Worm (Caenorhabditis elegans) whole organism, late embryonic: ENCODE results near the gene dpy-13.
A peak's percentile ranks its signal among the peaks of the same experiment; 100 is the strongest.

Experiments used
- C08G9.2 ChIP-seq: sonication (generic microtip); optimal IDR thresholded peaks from 2 replicates; lab custom pipeline; 2016; ENCODE audit warnings: mild to moderate bottlenecking, missing genetic modification characterization, moderate library complexity, missing compliant biosample characterization
- C38D4.7 ChIP-seq: fragments of 200-800 bp; sonication (Bioruptor generic); optimal IDR thresholded peaks from 2 replicates; lab custom pipeline; 2018; ENCODE audit warnings: mild to moderate bottlenecking, missing genetic modification characterization, moderate library complexity, missing compliant biosample characterization
- K02D7.2 ChIP-seq: sonication (generic microtip); optimal IDR thresholded peaks from 2 replicates; lab custom pipeline; 2017; ENCODE audit warnings: mild to moderate bottlenecking, missing genetic modification characterization, missing compliant biosample characterization
- Y22D7AL.16 ChIP-seq: sonication (generic microtip); optimal IDR thresholded peaks from 2 replicates; lab custom pipeline; 2016; ENCODE audit warnings: missing genetic modification characterization, missing compliant biosample characterization
- ama-1 ChIP-seq: fragments of 150-350 bp; optimal IDR thresholded peaks from 2 replicates; lab custom pipeline; 2014
- ceh-14 ChIP-seq: sonication (generic microtip); optimal IDR thresholded peaks from 2 replicates; lab custom pipeline; 2016; ENCODE audit warnings: missing genotype, missing genetic modification characterization, missing compliant biosample characterization
- ceh-18 ChIP-seq: sonication (generic microtip); optimal IDR thresholded peaks from 2 replicates; lab custom pipeline; 2016; ENCODE audit warnings: missing genetic modification characterization, missing compliant biosample characterization
- ceh-22 ChIP-seq: sonication (generic microtip); optimal IDR thresholded peaks from 2 replicates; lab custom pipeline; 2017; ENCODE audit warnings: missing biosample characterization, missing genetic modification characterization
- ceh-30 ChIP-seq: fragments of 150-350 bp; optimal IDR thresholded peaks from 2 replicates; lab custom pipeline; 2014; ENCODE audit warnings: missing biosample characterization, missing genetic modification characterization
- ceh-31 ChIP-seq: sonication (generic microtip); optimal IDR thresholded peaks from 2 replicates; lab custom pipeline; 2016; ENCODE audit warnings: missing genetic modification characterization, missing compliant biosample characterization
- ceh-45 ChIP-seq: fragments of 200-800 bp; sonication (Bioruptor generic); IDR thresholded peaks from 2 replicates; pipeline ENCODE4 v1.3.6; 2022; ENCODE audit warnings: missing genetic modification reagents, missing genetic modification characterization, missing compliant biosample characterization
- che-1 ChIP-seq: sonication (generic microtip); optimal IDR thresholded peaks from 2 replicates; lab custom pipeline; 2016; ENCODE audit warnings: mild to moderate bottlenecking, missing genetic modification characterization, missing compliant biosample characterization
- elt-4 ChIP-seq: sonication (generic microtip); optimal IDR thresholded peaks from 2 replicates; lab custom pipeline; 2016; ENCODE audit warnings: missing genetic modification characterization, missing compliant biosample characterization
- eyg-1 ChIP-seq: sonication (generic microtip); optimal IDR thresholded peaks from 2 replicates; lab custom pipeline; 2016; ENCODE audit warnings: missing genotype, missing genetic modification characterization, missing compliant biosample characterization
- fax-1 ChIP-seq: sonication (generic microtip); optimal IDR thresholded peaks from 2 replicates; lab custom pipeline; 2016; ENCODE audit warnings: missing genotype, missing genetic modification characterization, missing compliant biosample characterization
- fkh-10 ChIP-seq: fragments of 150-350 bp; optimal IDR thresholded peaks from 2 replicates; lab custom pipeline; 2014; ENCODE audit warnings: missing biosample characterization, missing genetic modification reagents, missing genetic modification characterization
- fkh-6 ChIP-seq: sonication (generic microtip); optimal IDR thresholded peaks from 2 replicates; lab custom pipeline; 2016; ENCODE audit warnings: missing genetic modification characterization, missing compliant biosample characterization
- gmeb-2 ChIP-seq: sonication (generic microtip); optimal IDR thresholded peaks from 2 replicates; lab custom pipeline; 2016; ENCODE audit warnings: missing genetic modification characterization, inconsistent platforms, missing compliant biosample characterization
- hlh-13 ChIP-seq: fragments of 200-800 bp; sonication (Bioruptor generic); optimal IDR thresholded peaks from 2 replicates; lab custom pipeline; 2018; ENCODE audit warnings: mild to moderate bottlenecking, missing genetic modification characterization, missing compliant biosample characterization
- hlh-30 ChIP-seq: sonication (generic microtip); optimal IDR thresholded peaks from 2 replicates; lab custom pipeline; 2017; ENCODE audit warnings: antibody characterized with exemption, missing genetic modification characterization, missing compliant biosample characterization; ENCODE audit not compliant: insufficient read depth
- hlh-6 ChIP-seq: sonication (generic microtip); optimal IDR thresholded peaks from 2 replicates; lab custom pipeline; 2016; ENCODE audit warnings: missing genotype, missing genetic modification characterization, missing compliant biosample characterization
- hlh-8 ChIP-seq: sonication (generic microtip); optimal IDR thresholded peaks from 2 replicates; lab custom pipeline; 2016; ENCODE audit warnings: missing genotype, missing genetic modification characterization, missing compliant biosample characterization
- mec-3 ChIP-seq: sonication (generic microtip); optimal IDR thresholded peaks from 2 replicates; lab custom pipeline; 2016; ENCODE audit warnings: borderline replicate concordance, missing genetic modification characterization, missing compliant biosample characterization
- nfya-1 ChIP-seq: sonication (generic microtip); optimal IDR thresholded peaks from 2 replicates; lab custom pipeline; 2017; ENCODE audit warnings: missing genetic modification characterization, mild to moderate bottlenecking, missing compliant biosample characterization, antibody characterized with exemption, moderate library complexity
- nhr-11 ChIP-seq: fragments of 150-350 bp; optimal IDR thresholded peaks from 2 replicates; lab custom pipeline; 2014; ENCODE audit warnings: missing biosample characterization, missing genetic modification characterization
- npax-4 ChIP-seq: sonication (generic microtip); optimal IDR thresholded peaks from 2 replicates; lab custom pipeline; 2016; ENCODE audit warnings: missing genetic modification characterization, missing compliant biosample characterization
- odd-2 ChIP-seq: sonication (generic microtip); optimal IDR thresholded peaks from 2 replicates; lab custom pipeline; 2017; ENCODE audit warnings: antibody characterized with exemption, mild to moderate bottlenecking, missing genetic modification characterization, missing compliant biosample characterization
- pag-3 ChIP-seq: sonication (generic microtip); optimal IDR thresholded peaks from 2 replicates; lab custom pipeline; 2016; ENCODE audit warnings: missing compliant biosample characterization, missing genetic modification characterization, borderline replicate concordance
- pax-1 ChIP-seq: fragments of 150-350 bp; optimal IDR thresholded peaks from 2 replicates; lab custom pipeline; 2014; ENCODE audit warnings: missing biosample characterization, missing genetic modification characterization
- pha-2 ChIP-seq: sonication (generic microtip); optimal IDR thresholded peaks from 2 replicates; lab custom pipeline; 2017; ENCODE audit warnings: mild to moderate bottlenecking, missing genetic modification characterization, missing compliant biosample characterization
- pqm-1 ChIP-seq: sonication (generic microtip); optimal IDR thresholded peaks from 2 replicates; lab custom pipeline; 2016; ENCODE audit warnings: missing genetic modification characterization, missing compliant biosample characterization
- pros-1 ChIP-seq: fragments of 150-350 bp; optimal IDR thresholded peaks from 2 replicates; lab custom pipeline; 2014; ENCODE audit warnings: missing biosample characterization, missing genetic modification reagents, missing genetic modification characterization
- ref-2 ChIP-seq: sonication (generic microtip); optimal IDR thresholded peaks from 2 replicates; lab custom pipeline; 2016; ENCODE audit warnings: missing genetic modification characterization, missing compliant biosample characterization
- rnt-1 ChIP-seq: sonication (generic microtip); optimal IDR thresholded peaks from 2 replicates; lab custom pipeline; 2016; ENCODE audit warnings: missing genetic modification characterization, missing compliant biosample characterization
- tbx-2 ChIP-seq: sonication (generic microtip); optimal IDR thresholded peaks from 2 replicates; lab custom pipeline; 2016; ENCODE audit warnings: missing genetic modification characterization, missing compliant biosample characterization
- tbx-7 ChIP-seq: sonication (generic microtip); optimal IDR thresholded peaks from 2 replicates; lab custom pipeline; 2016; ENCODE audit warnings: missing genotype, missing genetic modification characterization, missing compliant biosample characterization
- ttx-3 ChIP-seq: sonication (generic microtip); optimal IDR thresholded peaks from 2 replicates; lab custom pipeline; 2016; ENCODE audit warnings: missing genetic modification reagents, missing genetic modification characterization, missing compliant biosample characterization
- unc-42 ChIP-seq: sonication (generic microtip); optimal IDR thresholded peaks from 2 replicates; lab custom pipeline; 2016; ENCODE audit warnings: missing genotype, missing genetic modification characterization, missing compliant biosample characterization
- unc-55 ChIP-seq: sonication (generic microtip); optimal IDR thresholded peaks from 2 replicates; lab custom pipeline; 2017; ENCODE audit warnings: missing biosample characterization, missing genetic modification reagents, missing genetic modification characterization
- zip-5 ChIP-seq: sonication (generic microtip); optimal IDR thresholded peaks from 2 replicates; lab custom pipeline; 2016; ENCODE audit warnings: missing genetic modification characterization, missing compliant biosample characterization
- ztf-16 ChIP-seq: sonication (generic microtip); optimal IDR thresholded peaks from 2 replicates; lab custom pipeline; 2017; ENCODE audit warnings: missing genetic modification characterization, missing compliant biosample characterization

The dpy-13 gene

ce11 chrIV:4247770-4248169 is 12.4 kb downstream of the dpy-13 start, which contains the start of gene ama-1:
Gene ama-1, plus strand, starts transcription at chrIV:4248070.
- TF ChIP-seq npax-4 (tag; lab: Kevin White, UChicago): no peak
- peak; percentile 43 for TF ChIP-seq pha-2 (tag; lab: Kevin White, UChicago)

- TF ChIP-seq pha-2 (tag; lab: Kevin White, UChicago) (no peak), npax-4 (tag; lab: Kevin White, UChicago) (no peak), ceh-31 (tag; lab: Kevin White, UChicago) (no peak), gmeb-2 (tag; lab: Kevin White, UChicago) (no peak), hlh-8 (tag; lab: Kevin White, UChicago) (no peak)
Measured at ce11 chrIV:4254989-4255582, 19.7 kb downstream of the dpy-13 start.

- TF ChIP-seq ref-2 (tag; lab: Kevin White, UChicago) (no peak), elt-4 (tag; lab: Kevin White, UChicago) (no peak), ceh-45 (GFP tag; lab: Robert Waterston, UW) (no peak), nhr-11 (no peak), gmeb-2 (tag; lab: Kevin White, UChicago) (no peak), fkh-6 (tag; lab: Kevin White, UChicago) (no peak), hlh-13 (GFP tag; lab: Kevin White, UChicago) (no peak)
Measured at ce11 chrIV:4259433-4259832, 24.0 kb downstream of the dpy-13 start.

ce11 chrIV:4262993-4263392 is 27.6 kb downstream of the dpy-13 start, which contains the start of gene col-33:
Gene col-33, plus strand, starts transcription at chrIV:4263293.
- TF ChIP-seq zip-5 (tag; lab: Kevin White, UChicago) (no peak), ceh-30 (tag; lab: Kevin White, UChicago) (no peak), ceh-14 (no peak), che-1 (tag; lab: Kevin White, UChicago) (no peak)

ce11 chrIV:4264649-4265048 is 29.2 kb downstream of the dpy-13 start:
- TF ChIP-seq ceh-22 (tag; lab: Kevin White, UChicago) (no peak), pax-1 (no peak), hlh-13 (GFP tag; lab: Kevin White, UChicago) (no peak), zip-5 (tag; lab: Kevin White, UChicago) (no peak), K02D7.2 (tag; lab: Kevin White, UChicago) (no peak), eyg-1 (tag; lab: Kevin White, UChicago) (no peak), Y22D7AL.16 (no peak), fax-1 (tag; lab: Kevin White, UChicago) (no peak), pqm-1 (no peak), hlh-30 (tag; lab: Kevin White, UChicago) (no peak), hlh-6 (tag; lab: Kevin White, UChicago) (peak; percentile 63), ceh-18 (no peak), unc-55 (GFP tag; lab: Kevin White, UChicago) (no peak), fkh-10 (GFP tag; lab: Kevin White, UChicago) (no peak), odd-2 (no peak), C38D4.7 (GFP tag; lab: Kevin White, UChicago) (no peak), pros-1 (tag; lab: Kevin White, UChicago) (no peak), rnt-1 (no peak), ztf-16 (tag; lab: Kevin White, UChicago) (no peak), C08G9.2 (peak; percentile 54), ttx-3 (tag; lab: Kevin White, UChicago) (no peak), tbx-2 (tag; lab: Kevin White, UChicago) (peak; percentile 6), nfya-1 (tag; lab: Kevin White, UChicago) (no peak), ceh-30 (tag; lab: Kevin White, UChicago) (no peak), ama-1 (no peak), pag-3 (tag; lab: Kevin White, UChicago) (no peak), mec-3 (no peak), tbx-7 (tag; lab: Kevin White, UChicago) (no peak), elt-4 (tag; lab: Kevin White, UChicago) (peak; percentile 15), unc-42 (tag; lab: Kevin White, UChicago) (no peak)
